Worm (Caenorhabditis elegans) whole organism, L4 larva: ENCODE data around the gene ift-74.

ENCODE experiments used
- F10B5.3 ChIP-seq: sonication (generic microtip); optimal IDR thresholded peaks from 2 replicates; lab custom pipeline; 2016; ENCODE audit warnings: mild to moderate bottlenecking, missing genetic modification characterization, missing compliant biosample characterization
- ceh-44 ChIP-seq: fragments of 200-800 bp; sonication (Bioruptor generic); IDR thresholded peaks from 2 replicates; pipeline ENCODE4 v1.3.6; 2022; ENCODE audit warnings: missing genetic modification reagents, missing genetic modification characterization, missing compliant biosample characterization
- dve-1 ChIP-seq: sonication (generic microtip); optimal IDR thresholded peaks from 2 replicates; lab custom pipeline; 2017; ENCODE audit warnings: antibody characterized with exemption, mild to moderate bottlenecking, missing genetic modification characterization, missing compliant biosample characterization; ENCODE audit not compliant: insufficient read depth
- gei-8 ChIP-seq: fragments of 200-800 bp; sonication (Bioruptor generic); optimal IDR thresholded peaks from 2 replicates; lab custom pipeline; 2018; ENCODE audit warnings: mild to moderate bottlenecking, missing genetic modification characterization, missing compliant biosample characterization
- lin-15B ChIP-seq: fragments of 150-350 bp; sonication (generic microtip); optimal IDR thresholded peaks from 3 replicates; lab custom pipeline; 2014; ENCODE audit warnings: missing biosample characterization, missing genetic modification characterization
- nhr-11 ChIP-seq: fragments of 150-350 bp; optimal IDR thresholded peaks from 2 replicates; lab custom pipeline; 2014; ENCODE audit warnings: missing biosample characterization, missing genetic modification characterization
- nhr-25 ChIP-seq: sonication (generic microtip); optimal IDR thresholded peaks from 2 replicates; lab custom pipeline; 2017; ENCODE audit warnings: missing genetic modification characterization, mild to moderate bottlenecking, missing compliant biosample characterization, antibody characterized with exemption, moderate library complexity, borderline replicate concordance; ENCODE audit not compliant: insufficient read depth
- nhr-76 ChIP-seq: fragments of 150-350 bp; optimal IDR thresholded peaks from 2 replicates; lab custom pipeline; 2014; ENCODE audit warnings: missing biosample characterization, missing genetic modification characterization
- pha-4 ChIP-seq, 2 experiments: fragments of 150-350 bp in 1 of 2; fragments of 200-800 bp in 1 of 2; sonication (Bioruptor generic) in 1 of 2; IDR thresholded peaks in 1 of 2; optimal IDR thresholded peaks in 1 of 2; 2 replicates each; pipeline versions ENCODE4 v1.3.6 to Lab custom; 2014 to 2022; ENCODE audit warnings: missing genetic modification characterization in 2 of 2, missing genetic modification reagents in 2 of 2, missing biosample characterization in 1 of 2, missing compliant biosample characterization in 1 of 2
- unc-130 ChIP-seq: sonication (generic microtip); optimal IDR thresholded peaks from 2 replicates; lab custom pipeline; 2016; ENCODE audit warnings: missing genetic modification reagents, missing genetic modification characterization, missing compliant biosample characterization

- TF ChIP-seq ceh-44 (GFP tag; lab: Robert Waterston, UW), result no peak
- no peak for TF ChIP-seq lin-15B (tag; lab: Kevin White, UChicago)
- TF ChIP-seq nhr-76 (tag; lab: Kevin White, UChicago), result no peak
- no peak for TF ChIP-seq nhr-25 (tag; lab: Kevin White, UChicago)
- TF ChIP-seq gei-8 (GFP tag; lab: Kevin White, UChicago), result no peak
- TF ChIP-seq unc-130 (GFP tag; lab: Kevin White, UChicago), result no peak
- no peak for TF ChIP-seq pha-4 (GFP tag; IDR thresholded peaks at IDR 0.05; lab: Robert Waterston, UW)
- no peak for TF ChIP-seq pha-4 (tag; optimal IDR thresholded peaks at IDR 0.05; lab: Kevin White, UChicago)
- no peak for TF ChIP-seq F10B5.3 (tag; lab: Kevin White, UChicago)
- TF ChIP-seq nhr-11 (tag; lab: Kevin White, UChicago), result no peak
- TF ChIP-seq dve-1 (tag; lab: Kevin White, UChicago), result peak; percentile 29
Measured at ce11 chrII:6665908-6666307, 13.9 kb upstream of the ift-74 start.
